Fruit fly (Drosophila melanogaster): Measurements from ENCODE around the gene bcn92.

bcn92 gene

dm6 chrX:2145690-2146470 lies 3.6 kb downstream of the bcn92 start (continued):
- TF ChIP-seq hkb (optimal IDR thresholded peaks at IDR 0.05) (no peak), hkb (GFP tag; IDR thresholded peaks at IDR 0.05) (0 out of 2 replicates have a peak, but pooled peaks have one; percentile 29), CG11247 (GFP tag; IDR thresholded peaks at IDR 0.05) (0 out of 2 replicates have a peak, but pooled peaks have one; percentile 6), CG17359 (tag; optimal IDR thresholded peaks at IDR 0.05) (peak; percentile 8), zfh2 (GFP tag; optimal IDR thresholded peaks at IDR 0.05) (peak; percentile 60), CG8290 (GFP tag; optimal IDR thresholded peaks at IDR 0.05) (no peak), CG8290 (tag; optimal IDR thresholded peaks at IDR 0.05) (peak; percentile 13 to 19), CG9817 (tag; optimal IDR thresholded peaks at IDR 0.05) (peak; percentile 31), tna (GFP tag; IDR thresholded peaks at IDR 0.05; ENCODE audit: partially characterized antibody) (peak; percentile 50; the same call in 1 of the 2 replicates), salm (tag; optimal IDR thresholded peaks at IDR 0.05) (no peak), knrl (GFP tag; IDR thresholded peaks at IDR 0.05; ENCODE audit: partially characterized antibody) (peak; percentile 83; the same call in 2 of the 3 replicates), Lhr (GFP tag; optimal IDR thresholded peaks at IDR 0.05) (no peak)

- TF ChIP-seq grau (tag; optimal IDR thresholded peaks at IDR 0.05) = no peak
- no peak for TF ChIP-seq pita (GFP tag; optimal IDR thresholded peaks at IDR 0.05)
- TF ChIP-seq CG5953 (GFP tag; IDR thresholded peaks at IDR 0.05) = no peak
- peak; percentile 25 for TF ChIP-seq CG13296 (GFP tag; optimal IDR thresholded peaks at IDR 0.05)
- no peak for TF ChIP-seq CG2120 (GFP tag; optimal IDR thresholded peaks at IDR 0.05)
- TF ChIP-seq CG6854 (GFP tag; optimal IDR thresholded peaks at IDR 0.05) = peak; percentile 14
- no peak for TF ChIP-seq CG15479 (GFP tag; optimal IDR thresholded peaks at IDR 0.05)
- TF ChIP-seq CG10959 (GFP tag; IDR thresholded peaks at IDR 0.05) = no peak
- TF ChIP-seq CG4617 (GFP tag; optimal IDR thresholded peaks at IDR 0.05; ENCODE audit: borderline replicate concordance) = no peak
- TF ChIP-seq disco-r (GFP tag; optimal IDR thresholded peaks at IDR 0.05) = no peak
- peak; percentile 23 for TF ChIP-seq Hmr (GFP tag; optimal IDR thresholded peaks at IDR 0.05)
- peak; percentile 58 for TF ChIP-seq nom (GFP tag; optimal IDR thresholded peaks at IDR 0.05)
- TF ChIP-seq E2f1 (GFP tag; IDR thresholded peaks at IDR 0.05) = no peak
- no peak for TF ChIP-seq CG5180 (GFP tag; optimal IDR thresholded peaks at IDR 0.05)
- TF ChIP-seq chinmo (GFP tag; IDR thresholded peaks at IDR 0.05; ENCODE audit: partially characterized antibody) = peak; percentile 70; the same call in 1 of the 4 replicates
- TF ChIP-seq Sry-δ (GFP tag; optimal IDR thresholded peaks at IDR 0.05) = peak; percentile 59
- TF ChIP-seq CG11695 (GFP tag; IDR thresholded peaks at IDR 0.05) = no peak
- peak; percentile 62 for TF ChIP-seq Opbp (GFP tag; IDR thresholded peaks at IDR 0.05; ENCODE audit: partially characterized antibody)
- TF ChIP-seq CG10979 (tag; optimal IDR thresholded peaks at IDR 0.05) = no peak
- TF ChIP-seq chm (GFP tag; IDR thresholded peaks at IDR 0.05) = no peak
- TF ChIP-seq Mad (GFP tag; optimal IDR thresholded peaks at IDR 0.05) = no peak
- TF ChIP-seq CG4730 (GFP tag; IDR thresholded peaks at IDR 0.05) = no peak
- TF ChIP-seq kah (GFP tag; optimal IDR thresholded peaks at IDR 0.05) = no peak
- TF ChIP-seq Xbp1 (GFP tag; optimal IDR thresholded peaks at IDR 0.05) = no peak
- TF ChIP-seq Oaz (GFP tag; IDR thresholded peaks at IDR 0.05) = no peak
- no peak for TF ChIP-seq HmgD (GFP tag; optimal IDR thresholded peaks at IDR 0.05)
- TF ChIP-seq Nf-YA (GFP tag; IDR thresholded peaks at IDR 0.05) = no peak
- no peak for TF ChIP-seq Ssrp (tag; optimal IDR thresholded peaks at IDR 0.05)
- TF ChIP-seq MTF-1 (GFP tag; optimal IDR thresholded peaks at IDR 0.05; ENCODE audit: borderline replicate concordance) = no peak
- TF ChIP-seq unpg (GFP tag; optimal IDR thresholded peaks at IDR 0.05) = no peak
- TF ChIP-seq CG7963 (GFP tag; IDR thresholded peaks at IDR 0.05; ENCODE audit: partially characterized antibody) = 0 out of 3 replicates have a peak, but pooled peaks have one; percentile 32
- no peak for TF ChIP-seq esg (GFP tag; conservative IDR thresholded peaks at IDR 0.05)
- TF ChIP-seq ato (GFP tag; IDR thresholded peaks at IDR 0.05; ENCODE audit: partially characterized antibody) = no peak
- no peak for TF ChIP-seq CG13775 (GFP tag; optimal IDR thresholded peaks at IDR 0.05)
- TF ChIP-seq CG6254 (GFP tag; optimal IDR thresholded peaks at IDR 0.05) = no peak
- no peak for TF ChIP-seq CG17568 (GFP tag; optimal IDR thresholded peaks at IDR 0.05)
Measured at dm6 chrX:2145114-2145513, 4.3 kb downstream of the bcn92 start, which contains the start of gene Pgd. Pgd (plus strand) TSS chrX:2145136.

All from whole organism, embryonic.